Fruit fly (Drosophila melanogaster): ENCODE data around the gene Eip74EF.

dm6 chr3L:17576093-17576885 lies 42.8 kb downstream of the Eip74EF start:
- TF ChIP-seq CG10321 (GFP tag; IDR thresholded peaks at IDR 0.05) = no peak
- no peak for TF ChIP-seq nerfin-2 (GFP tag; IDR thresholded peaks at IDR 0.05; ENCODE audit: partially characterized antibody)
- TF ChIP-seq Sox102F (GFP tag; optimal IDR thresholded peaks at IDR 0.05) = no peak
- TF ChIP-seq Bdp1 (GFP tag; optimal IDR thresholded peaks at IDR 0.05) = no peak
- no peak for TF ChIP-seq Dfd (GFP tag; optimal IDR thresholded peaks at IDR 0.05)
- no peak for TF ChIP-seq eyg (GFP tag; optimal IDR thresholded peaks at IDR 0.05)
- no peak for TF ChIP-seq gfzf (GFP tag; optimal IDR thresholded peaks at IDR 0.05)
- TF ChIP-seq chm (GFP tag; IDR thresholded peaks at IDR 0.05) = no peak
- TF ChIP-seq Hr78 (GFP tag; optimal IDR thresholded peaks at IDR 0.05) = no peak
- no peak for TF ChIP-seq Gug (GFP tag; IDR thresholded peaks at IDR 0.05)
- TF ChIP-seq CG30020 (tag; optimal IDR thresholded peaks at IDR 0.05) = no peak
- no peak for TF ChIP-seq Camta (GFP tag; optimal IDR thresholded peaks at IDR 0.05)
